Fruit fly (Drosophila melanogaster) whole organism, wandering third instar larva: Measurements from ENCODE around the gene SP1029.

ENCODE experiments used
- Abd-B ChIP-seq: fragments of >200 bp; optimal IDR thresholded peaks from 2 replicates; lab custom pipeline; 2017; ENCODE audit warnings: missing biosample characterization, missing genetic modification characterization
- CG32264 ChIP-seq: fragments of 200-800 bp; sonication (Bioruptor generic); optimal IDR thresholded peaks from 2 replicates; lab custom pipeline; 2016; ENCODE audit warnings: missing biosample characterization, missing genetic modification characterization
- CG9705 ChIP-seq: fragments of 200-800 bp; sonication (Bioruptor generic); optimal IDR thresholded peaks from 2 replicates; lab custom pipeline; 2018; ENCODE audit warnings: missing biosample characterization, mild to moderate bottlenecking, missing genetic modification characterization
- CrebA ChIP-seq: fragments of 200-800 bp; sonication (Bioruptor generic); optimal IDR thresholded peaks from 2 replicates; lab custom pipeline; 2016; ENCODE audit warnings: missing biosample characterization, mild to moderate bottlenecking, missing genetic modification characterization, borderline replicate concordance
- Dfd ChIP-seq: fragments of >200 bp; optimal IDR thresholded peaks from 2 replicates; lab custom pipeline; 2017; ENCODE audit warnings: missing biosample characterization, missing genetic modification characterization
- Dif ChIP-seq: fragments of 200-275, 200-300 bp; sonication (Bioruptor generic); optimal IDR thresholded peaks from 2 replicates; lab custom pipeline; 2018; ENCODE audit warnings: missing biosample characterization, missing genetic modification characterization; ENCODE audit not compliant: partially characterized antibody
- GATAd ChIP-seq: sonication (Bioruptor generic); optimal IDR thresholded peaks from 2 replicates; lab custom pipeline; 2016; ENCODE audit warnings: missing biosample characterization, missing genetic modification characterization
- HLH106 ChIP-seq: fragments of 200-800 bp; optimal IDR thresholded peaks from 3 replicates; lab custom pipeline; 2019; ENCODE audit warnings: missing biosample characterization, mild to moderate bottlenecking, missing genetic modification characterization, moderate library complexity
- Hnf4 ChIP-seq: fragments of 200-800 bp; sonication (Bioruptor generic); optimal IDR thresholded peaks from 2 replicates; lab custom pipeline; 2016; ENCODE audit warnings: missing biosample characterization, mild to moderate bottlenecking, missing genetic modification characterization
- Hr78 ChIP-seq: fragments of >200 bp; optimal IDR thresholded peaks from 2 replicates; lab custom pipeline; 2017; ENCODE audit warnings: missing biosample characterization, missing genetic modification characterization
- Hr83 ChIP-seq: fragments of 200-300 bp; sonication (Bioruptor generic); optimal IDR thresholded peaks from 2 replicates; lab custom pipeline; 2016; ENCODE audit warnings: missing biosample characterization, mild to moderate bottlenecking, missing genetic modification characterization, moderate library complexity; ENCODE audit not compliant: poor library complexity, severe bottlenecking
- Jra ChIP-seq: sonication (Bioruptor generic); optimal IDR thresholded peaks from 2 replicates; lab custom pipeline; 2016; ENCODE audit warnings: missing biosample characterization, missing genetic modification characterization
- Myc ChIP-seq: fragments of >200 bp; optimal IDR thresholded peaks from 2 replicates; lab custom pipeline; 2017
- N ChIP-seq: fragments of >200 bp; optimal IDR thresholded peaks from 2 replicates; lab custom pipeline; 2018; ENCODE audit warnings: missing biosample characterization, missing external identifiers, missing genetic modification characterization
- OdsH ChIP-seq: fragments of 200-800 bp; sonication (Bioruptor generic); optimal IDR thresholded peaks from 2 replicates; lab custom pipeline; 2016; ENCODE audit warnings: missing biosample characterization, mild to moderate bottlenecking, missing genetic modification characterization
- Rel ChIP-seq, 2 experiments: fragments of 200-800 bp; sonication (Bioruptor generic) in 1 of 2; optimal IDR thresholded peaks; 2 replicates in 1 of 2; 3 replicates in 1 of 2; lab custom pipeline; 2016 to 2019; ENCODE audit warnings: mild to moderate bottlenecking in 2 of 2, missing biosample characterization in 2 of 2, missing genetic modification characterization in 2 of 2, moderate library complexity in 1 of 2
- Sp1 ChIP-seq: fragments of 200-800 bp; sonication (Bioruptor generic); optimal IDR thresholded peaks from 3 replicates; lab custom pipeline; 2019; ENCODE audit warnings: missing biosample characterization, mild to moderate bottlenecking, missing genetic modification characterization, moderate library complexity
- Vsx2 ChIP-seq: fragments of 200-300, 225-300 bp; sonication (Bioruptor generic); optimal IDR thresholded peaks from 2 replicates; lab custom pipeline; 2018; ENCODE audit warnings: missing biosample characterization, missing genetic modification characterization; ENCODE audit not compliant: partially characterized antibody
- br ChIP-seq: fragments of 200-800 bp; sonication (Bioruptor generic); optimal IDR thresholded peaks from 2 replicates; lab custom pipeline; 2016; ENCODE audit warnings: missing biosample characterization, missing genetic modification characterization
- brk ChIP-seq: fragments of 200-800 bp; sonication (Bioruptor generic); optimal IDR thresholded peaks from 2 replicates; lab custom pipeline; 2016; ENCODE audit warnings: missing biosample characterization, mild to moderate bottlenecking, missing genetic modification characterization
- dl ChIP-seq, 2 experiments: fragments of 175-275, 200-275 bp in 1 of 2; fragments of 200-275 bp in 1 of 2; sonication (Bioruptor generic); optimal IDR thresholded peaks; lab custom pipeline; 2018; ENCODE audit warnings: mild to moderate bottlenecking in 2 of 2, missing biosample characterization in 2 of 2, missing genetic modification characterization in 2 of 2, moderate library complexity in 2 of 2; ENCODE audit not compliant: partially characterized antibody in 2 of 2, insufficient read depth in 1 of 2
- dmrt93B ChIP-seq: fragments of 200-800 bp; sonication (Bioruptor generic); optimal IDR thresholded peaks from 2 replicates; lab custom pipeline; 2018; ENCODE audit warnings: missing biosample characterization, mild to moderate bottlenecking, missing genetic modification characterization
- dsf ChIP-seq: sonication (Bioruptor generic); optimal IDR thresholded peaks from 2 replicates; lab custom pipeline; 2016; ENCODE audit warnings: missing biosample characterization, missing genetic modification characterization, borderline replicate concordance
- ey ChIP-seq: fragments of 200-800 bp; sonication (Bioruptor generic); optimal IDR thresholded peaks from 2 replicates; lab custom pipeline; 2016; ENCODE audit warnings: missing biosample characterization, missing genetic modification characterization
- foxo ChIP-seq, 2 experiments: fragments of 200-800 bp; sonication (Bioruptor generic); optimal IDR thresholded peaks; 2 replicates in 1 of 2; 3 replicates in 1 of 2; lab custom pipeline; 2016 to 2017; ENCODE audit warnings: missing biosample characterization in 2 of 2, missing genetic modification characterization in 2 of 2
- fru ChIP-seq: fragments of 200-800 bp; sonication (Bioruptor generic); optimal IDR thresholded peaks from 3 replicates; lab custom pipeline; 2016; ENCODE audit warnings: missing biosample characterization, mild to moderate bottlenecking, missing genetic modification characterization
- h ChIP-seq: fragments of 200-800 bp; sonication (Bioruptor generic); optimal IDR thresholded peaks from 3 replicates; lab custom pipeline; 2016; ENCODE audit warnings: missing biosample characterization, mild to moderate bottlenecking, missing genetic modification characterization
- jim ChIP-seq: fragments of 175-275, 200-325 bp; sonication (Bioruptor generic); optimal IDR thresholded peaks from 2 replicates; lab custom pipeline; 2016; ENCODE audit warnings: missing biosample characterization, mild to moderate bottlenecking, missing genetic modification characterization
- lola ChIP-seq: fragments of >200 bp; optimal IDR thresholded peaks from 2 replicates; lab custom pipeline; 2017; ENCODE audit warnings: missing biosample characterization, missing genetic modification characterization
- pan ChIP-seq: fragments of >200 bp; optimal IDR thresholded peaks from 2 replicates; lab custom pipeline; 2017
- psq ChIP-seq: fragments of 200-800 bp; sonication (Bioruptor generic); optimal IDR thresholded peaks from 3 replicates; lab custom pipeline; 2017; ENCODE audit warnings: missing biosample characterization, mild to moderate bottlenecking, missing genetic modification characterization, moderate library complexity
- rgr ChIP-seq: fragments of 200-800 bp; sonication (Bioruptor generic); optimal IDR thresholded peaks from 3 replicates; lab custom pipeline; 2016; ENCODE audit warnings: missing biosample characterization, mild to moderate bottlenecking, missing genetic modification characterization
- sage ChIP-seq: fragments of 200-800 bp; sonication (Bioruptor generic); optimal IDR thresholded peaks from 2 replicates; lab custom pipeline; 2016; ENCODE audit warnings: missing biosample characterization, mild to moderate bottlenecking, missing genetic modification characterization
- sv ChIP-seq: fragments of 200-800 bp; sonication (Bioruptor generic); optimal IDR thresholded peaks from 3 replicates; lab custom pipeline; 2016; ENCODE audit warnings: missing biosample characterization, missing genetic modification characterization
- usp ChIP-seq: fragments of >200 bp; optimal IDR thresholded peaks from 2 replicates; lab custom pipeline; 2017; ENCODE audit warnings: missing biosample characterization, missing genetic modification characterization
- woc ChIP-seq: sonication (Bioruptor generic); optimal IDR thresholded peaks from 2 replicates; lab custom pipeline; 2016; ENCODE audit warnings: missing biosample characterization, mild to moderate bottlenecking, missing genetic modification characterization

SP1029 gene

dm6 chr3R:29215652-29216483, 34.4 kb downstream of the SP1029 start:
- TF ChIP-seq Sp1 (GFP tag; lab: Kevin White, UChicago) (no peak), N (no peak), Dif (GFP tag; lab: Kevin White, UChicago) (peak; percentile 57), sage (GFP tag; lab: Kevin White, UChicago) (no peak)

- TF ChIP-seq h (GFP tag; lab: Kevin White, UChicago) = peak; percentile 61
- no peak for TF ChIP-seq GATAd (GFP tag; lab: Kevin White, UChicago)
- peak; percentile 4 for TF ChIP-seq fru (GFP tag; lab: Kevin White, UChicago)
- TF ChIP-seq sv = no peak
- TF ChIP-seq Hnf4 (GFP tag; lab: Kevin White, UChicago) = peak; percentile 34
- no peak for TF ChIP-seq Rel (GFP tag; optimal IDR thresholded peaks at IDR 0.05; lab: Kevin White, UChicago)
- TF ChIP-seq Rel (tag; optimal IDR thresholded peaks at IDR 0.05; lab: Kevin White, UChicago) = peak; percentile 76
- peak; percentile 37 for TF ChIP-seq Sp1 (GFP tag; lab: Kevin White, UChicago)
- TF ChIP-seq ey (GFP tag; lab: Kevin White, UChicago) = no peak
- TF ChIP-seq Dif (GFP tag; lab: Kevin White, UChicago) = peak; percentile 74
- TF ChIP-seq sage (GFP tag; lab: Kevin White, UChicago) = peak; percentile 63
- peak; percentile 59 for TF ChIP-seq psq (GFP tag; lab: Kevin White, UChicago)
- no peak for TF ChIP-seq dsf (GFP tag; lab: Kevin White, UChicago)
- TF ChIP-seq dmrt93B (GFP tag; lab: Kevin White, UChicago) = no peak
- TF ChIP-seq Dfd (GFP tag; lab: Kevin White, UChicago) = no peak
- TF ChIP-seq N = no peak
- TF ChIP-seq brk (GFP tag; lab: Kevin White, UChicago) = peak; percentile 70
- no peak for TF ChIP-seq woc (GFP tag; lab: Kevin White, UChicago)
- no peak for TF ChIP-seq Hr78 (GFP tag; lab: Kevin White, UChicago)
- TF ChIP-seq OdsH (GFP tag; lab: Kevin White, UChicago) = peak; percentile 24
- TF ChIP-seq Jra (GFP tag; lab: Kevin White, UChicago) = no peak
- TF ChIP-seq Vsx2 (GFP tag; lab: Kevin White, UChicago) = no peak
- no peak for TF ChIP-seq CG32264 (GFP tag; lab: Kevin White, UChicago)
- TF ChIP-seq usp (GFP tag; lab: Kevin White, UChicago) = no peak
- TF ChIP-seq pan = no peak
- no peak for TF ChIP-seq Hr83 (GFP tag; lab: Kevin White, UChicago)
- no peak for TF ChIP-seq Myc (lab: Kevin White, UChicago)
- TF ChIP-seq foxo (GFP tag; optimal IDR thresholded peaks at IDR 0.05; lab: Kevin White, UChicago) = peak; percentile 21 to 57
- TF ChIP-seq lola (GFP tag; lab: Kevin White, UChicago) = no peak
- no peak for TF ChIP-seq CG9705 (GFP tag; lab: Kevin White, UChicago)
- peak; percentile 67 to 70 for TF ChIP-seq dl (GFP tag; optimal IDR thresholded peaks at IDR 0.05; lab: Kevin White, UChicago; ENCODE audit: insufficient read depth in 1 of 2, partially characterized antibody in 2 of 2)
- TF ChIP-seq HLH106 = peak; percentile 6
- TF ChIP-seq br (GFP tag; lab: Kevin White, UChicago) = peak; percentile 46
- TF ChIP-seq rgr = peak; percentile 31
- TF ChIP-seq CrebA (GFP tag; lab: Kevin White, UChicago) = no peak
- no peak for TF ChIP-seq Abd-B (GFP tag; lab: Kevin White, UChicago)
- peak; percentile 4 for TF ChIP-seq jim (GFP tag; lab: Kevin White, UChicago)
These were observed 35.2 kb downstream of the SP1029 start for dm6 chr3R:29214982-29215533.
